Comparison of ENCODE assay signal across 4 worm cellular contexts in genomic region chrIII:12411059-12411458, ce11.
TF ChIP-seq lines count a peak whose summit lies in the region.

No protein-coding gene starts in this region.

TF ChIP-seq in whole organism, L3 larva, 47 proteins besides CTCF, POLR2A, EP300 and RAD21:
- TF ChIP-seq ceh-28 (tag; optimal IDR thresholded peaks at IDR 0.05; lab: Kevin White, UChicago): peak; percentile 97
- TF ChIP-seq aly-2 (tag; optimal IDR thresholded peaks at IDR 0.05; lab: Kevin White, UChicago): no peak
- no peak for TF ChIP-seq nhr-28 (tag; optimal IDR thresholded peaks at IDR 0.05; lab: Kevin White, UChicago)
- TF ChIP-seq fkh-2 (tag; optimal IDR thresholded peaks at IDR 0.05; lab: Kevin White, UChicago): no peak
- no peak for TF ChIP-seq sea-2 (GFP tag; optimal IDR thresholded peaks at IDR 0.05; lab: Kevin White, UChicago)
- no peak for TF ChIP-seq eor-1 (tag; optimal IDR thresholded peaks at IDR 0.05; lab: Kevin White, UChicago)
- TF ChIP-seq zag-1 (tag; optimal IDR thresholded peaks at IDR 0.05; lab: Kevin White, UChicago): no peak

TF ChIP-seq in whole organism, L4 larva, 104 proteins besides CTCF, POLR2A, EP300 and RAD21:
- TF ChIP-seq ceh-28 (tag; optimal IDR thresholded peaks at IDR 0.05; lab: Kevin White, UChicago) (peak; percentile 91), ama-1 (optimal IDR thresholded peaks at IDR 0.05; lab: Kevin White, UChicago) (no peak)

TF ChIP-seq in whole organism, late embryonic, 69 proteins besides CTCF, POLR2A, EP300 and RAD21:
- no peak for TF ChIP-seq hlh-13 (GFP tag; optimal IDR thresholded peaks at IDR 0.05; lab: Kevin White, UChicago)
- no peak for TF ChIP-seq madf-2 (tag; optimal IDR thresholded peaks at IDR 0.05; lab: Kevin White, UChicago)
- TF ChIP-seq ceh-48 (tag; optimal IDR thresholded peaks at IDR 0.05; lab: Kevin White, UChicago): peak; percentile 71
- TF ChIP-seq gmeb-2 (tag; optimal IDR thresholded peaks at IDR 0.05; lab: Kevin White, UChicago): no peak
- TF ChIP-seq lin-11 (tag; optimal IDR thresholded peaks at IDR 0.05; lab: Kevin White, UChicago): no peak
- no peak for TF ChIP-seq elt-4 (tag; optimal IDR thresholded peaks at IDR 0.05; lab: Kevin White, UChicago)
TF ChIP-seq in whole organism, late embryonic: peak in this region for 1.

TF ChIP-seq in whole organism, midembryonic, 9 proteins besides CTCF, POLR2A, EP300 and RAD21:
- TF ChIP-seq T22C8.4 (GFP tag; IDR thresholded peaks at IDR 0.05; lab: Robert Waterston, UW) (peak; percentile 58; the same call in 1 of the 2 replicates), ztf-23 (GFP tag; IDR thresholded peaks at IDR 0.05; lab: Robert Waterston, UW) (no peak), ref-1 (GFP tag; conservative IDR thresholded peaks at IDR 0.05; lab: Robert Waterston, UW) (no peak), flt-1 (GFP tag; IDR thresholded peaks at IDR 0.05; lab: Robert Waterston, UW) (no peak), med-1 (GFP tag; optimal IDR thresholded peaks at IDR 0.05; lab: Kevin White, UChicago; ENCODE audit: insufficient read depth) (no peak), cog-1 (tag; optimal IDR thresholded peaks at IDR 0.05; lab: Kevin White, UChicago) (no peak)
